Fruit fly (Drosophila melanogaster): ENCODE results near the gene Mst36Fa.

Mst36Fa gene

dm6 chr2L:18688646-18689296 is 12.0 kb upstream of the Mst36Fa start, which contains the start of gene msl-1 (continued):
- TF ChIP-seq CG13424 (tag; optimal IDR thresholded peaks at IDR 0.05): peak; percentile 3
- no peak for TF ChIP-seq Stat92E (GFP tag; optimal IDR thresholded peaks at IDR 0.05)
- TF ChIP-seq CG13296 (GFP tag; optimal IDR thresholded peaks at IDR 0.05): no peak
- TF ChIP-seq CG3995 (GFP tag; optimal IDR thresholded peaks at IDR 0.05): peak; percentile 78
- no peak for TF ChIP-seq CG10959 (GFP tag; IDR thresholded peaks at IDR 0.05)
- no peak for TF ChIP-seq CkIIα-i1 (GFP tag; IDR thresholded peaks at IDR 0.05)
- TF ChIP-seq schlank (tag; optimal IDR thresholded peaks at IDR 0.05): no peak
- peak; percentile 26; the same call in 1 of the 2 replicates for TF ChIP-seq ssp (GFP tag; IDR thresholded peaks at IDR 0.05)
- TF ChIP-seq usp (GFP tag; optimal IDR thresholded peaks at IDR 0.05): no peak
- peak; percentile 70 for TF ChIP-seq NFAT (GFP tag; IDR thresholded peaks at IDR 0.05)
- TF ChIP-seq CG6175 (GFP tag; IDR thresholded peaks at IDR 0.05): no peak
- no peak for TF ChIP-seq CG2712 (tag; optimal IDR thresholded peaks at IDR 0.05)
- peak; percentile 38 for TF ChIP-seq ind (GFP tag; optimal IDR thresholded peaks at IDR 0.05)
- TF ChIP-seq CG12219 (GFP tag; optimal IDR thresholded peaks at IDR 0.05): no peak
- no peak for TF ChIP-seq CG16815 (GFP tag; optimal IDR thresholded peaks at IDR 0.05)
- TF ChIP-seq sim (GFP tag; IDR thresholded peaks at IDR 0.05): no peak
- TF ChIP-seq pho (GFP tag; optimal IDR thresholded peaks at IDR 0.05): peak; percentile 29
- TF ChIP-seq CG4854 (GFP tag; optimal IDR thresholded peaks at IDR 0.05): no peak
- no peak for TF ChIP-seq wor (GFP tag; IDR thresholded peaks at IDR 0.05)
- TF ChIP-seq zfh2 (GFP tag; optimal IDR thresholded peaks at IDR 0.05): peak; percentile 55
- TF ChIP-seq yki (optimal IDR thresholded peaks at IDR 0.05): no peak
- TF ChIP-seq Chrac-16 (GFP tag; optimal IDR thresholded peaks at IDR 0.05): no peak
- no peak for TF ChIP-seq CG3726 (GFP tag; IDR thresholded peaks at IDR 0.05)
- TF ChIP-seq luna (GFP tag; optimal IDR thresholded peaks at IDR 0.05): no peak
- peak; percentile 99 for TF ChIP-seq CG42726 (GFP tag; IDR thresholded peaks at IDR 0.05; ENCODE audit: partially characterized antibody)
- no peak for TF ChIP-seq odd (GFP tag; optimal IDR thresholded peaks at IDR 0.05)
- no peak for TF ChIP-seq CG4820 (GFP tag; optimal IDR thresholded peaks at IDR 0.05)
- TF ChIP-seq Ada2b (GFP tag; IDR thresholded peaks at IDR 0.05): 0 out of 2 replicates have a peak, but pooled peaks have one; percentile 4
- peak; percentile 30 for TF ChIP-seq CG9797 (GFP tag; optimal IDR thresholded peaks at IDR 0.05)
- peak; percentile 97 for TF ChIP-seq row (GFP tag; IDR thresholded peaks at IDR 0.05)
- TF ChIP-seq trem (tag; optimal IDR thresholded peaks at IDR 0.05): peak; percentile 88
- TF ChIP-seq gfzf (GFP tag; optimal IDR thresholded peaks at IDR 0.05): peak; percentile 36
- TF ChIP-seq lmd (GFP tag; IDR thresholded peaks at IDR 0.05): peak; percentile 41; the same call in 1 of the 2 replicates
- TF ChIP-seq Eip74EF (GFP tag; optimal IDR thresholded peaks at IDR 0.05): no peak
- TF ChIP-seq CG15073 (GFP tag; optimal IDR thresholded peaks at IDR 0.05): no peak
- TF ChIP-seq CG4424 (GFP tag; optimal IDR thresholded peaks at IDR 0.05): no peak
- TF ChIP-seq CG10321 (GFP tag; IDR thresholded peaks at IDR 0.05): no peak
- no peak for TF ChIP-seq pb (GFP tag; optimal IDR thresholded peaks at IDR 0.05)
- no peak for TF ChIP-seq NC2α (GFP tag; optimal IDR thresholded peaks at IDR 0.05)
- no peak for TF ChIP-seq slou (GFP tag; optimal IDR thresholded peaks at IDR 0.05)
- TF ChIP-seq chn (GFP tag; optimal IDR thresholded peaks at IDR 0.05): peak; percentile 8
- TF ChIP-seq Hand (GFP tag; optimal IDR thresholded peaks at IDR 0.05): no peak
- peak; percentile 52 for TF ChIP-seq Lhr (GFP tag; optimal IDR thresholded peaks at IDR 0.05)
- no peak for TF ChIP-seq CG16863 (GFP tag; optimal IDR thresholded peaks at IDR 0.05)
- TF ChIP-seq CG2116 (GFP tag; optimal IDR thresholded peaks at IDR 0.05): peak; percentile 99
- TF ChIP-seq Side (GFP tag; optimal IDR thresholded peaks at IDR 0.05): peak; percentile 2
- no peak for TF ChIP-seq gt (GFP tag; IDR thresholded peaks at IDR 0.05)
- TF ChIP-seq kah (GFP tag; optimal IDR thresholded peaks at IDR 0.05): no peak
- no peak for TF ChIP-seq Ravus (GFP tag; IDR thresholded peaks at IDR 0.05)
- TF ChIP-seq emc (GFP tag; optimal IDR thresholded peaks at IDR 0.05): no peak
- no peak for TF ChIP-seq Dad (GFP tag; optimal IDR thresholded peaks at IDR 0.05)
- peak; percentile 59 for TF ChIP-seq CG2120 (GFP tag; optimal IDR thresholded peaks at IDR 0.05)

Data from whole organism, embryonic.